Worm (Caenorhabditis elegans) whole organism, L3 larva: Measurements from ENCODE around the gene Y82E9BL.12.

Experiments
- R02D3.7 ChIP-seq: fragments of 150-350 bp; optimal IDR thresholded peaks from 2 replicates; lab custom pipeline; 2014; ENCODE audit warnings: missing biosample characterization, missing genetic modification characterization
- ZK546.5 ChIP-seq: sonication (generic microtip); optimal IDR thresholded peaks from 2 replicates; lab custom pipeline; 2017; ENCODE audit warnings: missing biosample characterization, missing genetic modification characterization
- aly-2 ChIP-seq: fragments of 150-350 bp; optimal IDR thresholded peaks from 2 replicates; lab custom pipeline; 2014; ENCODE audit warnings: missing biosample characterization, missing genetic modification characterization
- ceh-16 ChIP-seq: sonication (generic microtip); optimal IDR thresholded peaks from 2 replicates; lab custom pipeline; 2017; ENCODE audit warnings: missing biosample characterization, missing genetic modification characterization
- ceh-28 ChIP-seq: fragments of 150-350 bp; optimal IDR thresholded peaks from 2 replicates; lab custom pipeline; 2014; ENCODE audit warnings: missing biosample characterization, missing genetic modification reagents, missing genetic modification characterization
- ceh-82 ChIP-seq: fragments of 150-350 bp; optimal IDR thresholded peaks from 2 replicates; lab custom pipeline; 2014; ENCODE audit warnings: missing biosample characterization, missing genetic modification characterization
- ceh-9 ChIP-seq: sonication (generic microtip); optimal IDR thresholded peaks from 2 replicates; lab custom pipeline; 2018; ENCODE audit warnings: missing biosample characterization, missing genetic modification characterization
- daf-12 ChIP-seq: fragments of 150-350 bp; optimal IDR thresholded peaks from 2 replicates; lab custom pipeline; 2014; ENCODE audit warnings: missing biosample characterization, missing genetic modification reagents, missing genetic modification characterization
- egl-27 ChIP-seq: sonication (generic microtip); optimal IDR thresholded peaks from 4 replicates; lab custom pipeline; 2017; ENCODE audit warnings: missing biosample characterization, missing genetic modification reagents, missing genetic modification characterization
- elt-1 ChIP-seq: fragments of 150-350 bp; optimal IDR thresholded peaks from 2 replicates; lab custom pipeline; 2014; ENCODE audit warnings: missing biosample characterization, missing genetic modification characterization
- elt-2 ChIP-seq: sonication (generic microtip); optimal IDR thresholded peaks from 2 replicates; lab custom pipeline; 2016; ENCODE audit warnings: missing genetic modification reagents, mild to moderate bottlenecking, missing genetic modification characterization, missing compliant biosample characterization
- fkh-10 ChIP-seq: sonication (generic microtip); optimal IDR thresholded peaks from 2 replicates; lab custom pipeline; 2017; ENCODE audit warnings: missing biosample characterization, missing genetic modification reagents, missing genetic modification characterization
- fkh-2 ChIP-seq: fragments of 150-350 bp; optimal IDR thresholded peaks from 2 replicates; lab custom pipeline; 2014; ENCODE audit warnings: missing biosample characterization, missing genetic modification reagents, missing genetic modification characterization
- fos-1 ChIP-seq: fragments of 150-350 bp; optimal IDR thresholded peaks from 2 replicates; lab custom pipeline; 2014; ENCODE audit warnings: missing biosample characterization, missing genetic modification characterization
- jun-1 ChIP-seq: fragments of 150-350 bp; optimal IDR thresholded peaks from 2 replicates; lab custom pipeline; 2014; ENCODE audit warnings: missing biosample characterization, missing genetic modification reagents, missing genetic modification characterization
- lin-39 ChIP-seq: fragments of 150-350 bp; optimal IDR thresholded peaks from 2 replicates; lab custom pipeline; 2018; ENCODE audit warnings: missing biosample characterization, missing genetic modification reagents, missing genetic modification characterization
- mdl-1 ChIP-seq: fragments of 150-350 bp; optimal IDR thresholded peaks from 2 replicates; lab custom pipeline; 2014; ENCODE audit warnings: missing biosample characterization, missing genetic modification characterization
- mml-1 ChIP-seq: fragments of 150-350 bp; sonication (generic microtip); optimal IDR thresholded peaks from 3 replicates; lab custom pipeline; 2014; ENCODE audit warnings: missing biosample characterization, missing genetic modification characterization
- nhr-11 ChIP-seq: fragments of 150-350 bp; optimal IDR thresholded peaks from 2 replicates; lab custom pipeline; 2014; ENCODE audit warnings: missing biosample characterization, missing genetic modification characterization
- nhr-12 ChIP-seq: fragments of 150-350 bp; optimal IDR thresholded peaks from 2 replicates; lab custom pipeline; 2014; ENCODE audit warnings: missing biosample characterization, missing genetic modification characterization
- nhr-23 ChIP-seq: fragments of 150-350 bp; optimal IDR thresholded peaks from 2 replicates; lab custom pipeline; 2014; ENCODE audit warnings: missing biosample characterization, missing genetic modification reagents, missing genetic modification characterization
- nhr-237 ChIP-seq: fragments of 150-350 bp; optimal IDR thresholded peaks from 2 replicates; lab custom pipeline; 2014; ENCODE audit warnings: missing biosample characterization, missing genetic modification characterization
- nhr-28 ChIP-seq: fragments of 150-350 bp; optimal IDR thresholded peaks from 2 replicates; lab custom pipeline; 2014; ENCODE audit warnings: missing biosample characterization, missing genetic modification characterization
- nhr-67 ChIP-seq: fragments of 150-350 bp; optimal IDR thresholded peaks from 2 replicates; lab custom pipeline; 2014; ENCODE audit warnings: missing biosample characterization, missing genetic modification characterization
- nhr-76 ChIP-seq: fragments of 150-350 bp; sonication (generic microtip); optimal IDR thresholded peaks from 5 replicates; lab custom pipeline; 2014; ENCODE audit warnings: missing biosample characterization, missing genetic modification characterization
- nhr-77 ChIP-seq: fragments of 150-350 bp; optimal IDR thresholded peaks from 2 replicates; lab custom pipeline; 2014; ENCODE audit warnings: missing biosample characterization, missing genetic modification characterization
- pqm-1 ChIP-seq: fragments of 150-350 bp; optimal IDR thresholded peaks from 2 replicates; lab custom pipeline; 2017; ENCODE audit warnings: missing biosample characterization, missing genetic modification characterization, inconsistent platforms
- sea-2 ChIP-seq: fragments of 150-350 bp; sonication (generic microtip); optimal IDR thresholded peaks from 4 replicates; lab custom pipeline; 2014; ENCODE audit warnings: missing biosample characterization, missing genetic modification reagents, missing genetic modification characterization
- snpc-4 ChIP-seq: fragments of 150-350 bp; optimal IDR thresholded peaks from 2 replicates; lab custom pipeline; 2014; ENCODE audit warnings: missing biosample characterization, missing genetic modification characterization
- tbx-2 ChIP-seq: sonication (generic microtip); optimal IDR thresholded peaks from 2 replicates; lab custom pipeline; 2016; ENCODE audit warnings: mild to moderate bottlenecking, missing genetic modification characterization, missing compliant biosample characterization
- unc-39 ChIP-seq: sonication (generic microtip); optimal IDR thresholded peaks from 4 replicates; lab custom pipeline; 2017; ENCODE audit warnings: missing biosample characterization, missing genetic modification characterization
- unc-62 ChIP-seq: fragments of 150-350 bp; sonication (generic microtip); optimal IDR thresholded peaks from 4 replicates; lab custom pipeline; 2014; ENCODE audit warnings: missing biosample characterization, missing genetic modification reagents, missing genetic modification characterization
- zag-1 ChIP-seq: fragments of 150-350 bp; optimal IDR thresholded peaks from 2 replicates; lab custom pipeline; 2014; ENCODE audit warnings: missing biosample characterization, missing genetic modification characterization
- ztf-11 ChIP-seq: fragments of 150-350 bp; optimal IDR thresholded peaks from 2 replicates; lab custom pipeline; 2014; ENCODE audit warnings: missing biosample characterization, missing genetic modification characterization

Gene Y82E9BL.12

DNA sequence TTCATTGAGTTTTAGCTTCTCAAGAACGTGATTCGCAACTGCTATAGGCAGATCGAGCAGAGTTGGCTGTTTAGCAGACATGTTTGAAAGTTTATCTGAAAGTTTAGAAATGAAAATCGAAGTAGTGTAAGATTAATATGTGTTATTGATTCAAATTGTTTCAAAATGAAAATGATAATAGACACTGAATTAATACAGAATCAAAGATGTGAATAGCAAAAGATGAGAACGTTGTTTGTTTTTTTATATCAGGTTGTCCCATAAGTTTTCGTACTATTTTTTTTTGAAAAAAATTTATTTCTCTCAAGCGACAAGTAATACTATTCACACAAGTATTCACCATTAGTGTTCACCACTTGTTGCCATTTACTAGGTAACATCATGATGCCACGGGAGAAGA lies 15.9 kb upstream of the Y82E9BL.12 start, which contains the start of gene fbxa-36:
Gene fbxa-36 (minus strand): TSS at position 101 of the 400 bp plus-strand sequence.
- TF ChIP-seq nhr-77 (tag; lab: Kevin White, UChicago) (no peak), zag-1 (tag; lab: Kevin White, UChicago) (no peak), ceh-28 (tag; lab: Kevin White, UChicago) (no peak), ZK546.5 (no peak), nhr-67 (tag; lab: Kevin White, UChicago) (no peak), unc-39 (tag; lab: Kevin White, UChicago) (no peak), ceh-16 (tag; lab: Kevin White, UChicago) (no peak), mdl-1 (tag; lab: Kevin White, UChicago) (no peak), nhr-237 (no peak), snpc-4 (tag; lab: Kevin White, UChicago) (no peak), nhr-11 (tag; lab: Kevin White, UChicago) (no peak), fkh-10 (no peak), ceh-82 (tag; lab: Kevin White, UChicago) (no peak), fkh-2 (tag; lab: Kevin White, UChicago) (no peak), R02D3.7 (tag; lab: Kevin White, UChicago) (no peak), mml-1 (tag; lab: Kevin White, UChicago) (no peak), nhr-28 (tag; lab: Kevin White, UChicago) (no peak), nhr-12 (tag; lab: Kevin White, UChicago) (no peak), egl-27 (tag; lab: Kevin White, UChicago) (no peak)
- TF ChIP-seq, all 47 proteins: peak for 0

DNA sequence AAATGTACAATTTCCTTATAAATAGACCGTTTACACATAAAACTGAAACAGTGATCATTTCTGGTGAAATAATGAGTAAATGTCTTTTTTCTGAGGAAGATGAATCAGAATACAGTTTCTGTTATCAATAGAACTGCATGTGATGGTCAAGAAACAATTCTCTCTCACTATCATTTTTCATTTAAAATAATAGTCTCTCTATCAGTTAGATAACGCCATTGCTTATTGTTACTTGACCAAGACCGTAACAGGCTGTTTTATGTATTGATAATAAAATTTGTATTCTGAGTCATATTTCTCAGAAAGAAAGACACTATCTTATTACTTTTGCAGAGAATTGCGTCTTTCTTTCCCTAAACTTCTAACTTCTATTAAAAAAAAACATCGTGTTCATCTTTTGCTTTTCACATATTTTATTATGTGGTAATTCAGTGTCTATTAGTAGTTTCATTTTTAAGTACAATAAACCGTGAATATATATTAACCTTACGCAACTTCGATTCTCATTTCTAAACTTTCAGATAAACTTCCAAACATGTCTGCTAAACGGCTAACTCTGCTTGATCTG lies 13.8 kb upstream of the Y82E9BL.12 start, which contains the start of gene fbxa-35:
Gene fbxa-35 (plus strand): TSS at position 518 of the 568 bp plus-strand sequence.
- TF ChIP-seq elt-2: peak; percentile 63
- no peak for TF ChIP-seq elt-1 (tag; lab: Kevin White, UChicago)
- no peak for TF ChIP-seq fos-1 (tag; lab: Kevin White, UChicago)
- TF ChIP-seq pqm-1 (tag; lab: Kevin White, UChicago): peak; percentile 86

DNA sequence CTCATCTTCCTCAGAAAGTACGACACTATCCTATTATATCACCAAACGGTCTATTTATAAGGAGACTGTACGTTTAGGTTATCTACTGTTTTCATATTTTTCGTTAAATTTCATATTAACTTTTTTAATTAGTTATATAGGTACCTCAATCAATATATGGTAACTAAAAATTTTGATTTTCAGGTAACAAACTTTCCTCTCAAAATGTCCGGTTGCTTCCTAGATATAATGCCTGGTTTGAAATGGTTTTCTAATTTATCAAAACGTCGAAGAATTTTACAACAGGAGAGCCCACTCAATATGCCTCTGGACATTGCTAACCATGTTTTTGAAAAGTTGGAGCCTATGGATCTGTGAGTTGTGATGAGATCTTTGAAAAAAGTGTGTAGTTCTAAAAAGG lies 11.4 kb upstream of the Y82E9BL.12 start, which contains the start of gene fbxa-28:
Gene fbxa-28 (plus strand): TSS at position 301 of the 400 bp plus-strand sequence.
- no peak for TF ChIP-seq elt-2
- no peak for TF ChIP-seq ZK546.5
- no peak for TF ChIP-seq mml-1 (tag; lab: Kevin White, UChicago)
- no peak for TF ChIP-seq unc-62 (GFP tag; lab: Kevin White, UChicago)
- no peak for TF ChIP-seq sea-2
- no peak for TF ChIP-seq nhr-76 (tag; lab: Kevin White, UChicago)
- no peak for TF ChIP-seq nhr-67 (tag; lab: Kevin White, UChicago)
- TF ChIP-seq nhr-12 (tag; lab: Kevin White, UChicago): no peak

DNA sequence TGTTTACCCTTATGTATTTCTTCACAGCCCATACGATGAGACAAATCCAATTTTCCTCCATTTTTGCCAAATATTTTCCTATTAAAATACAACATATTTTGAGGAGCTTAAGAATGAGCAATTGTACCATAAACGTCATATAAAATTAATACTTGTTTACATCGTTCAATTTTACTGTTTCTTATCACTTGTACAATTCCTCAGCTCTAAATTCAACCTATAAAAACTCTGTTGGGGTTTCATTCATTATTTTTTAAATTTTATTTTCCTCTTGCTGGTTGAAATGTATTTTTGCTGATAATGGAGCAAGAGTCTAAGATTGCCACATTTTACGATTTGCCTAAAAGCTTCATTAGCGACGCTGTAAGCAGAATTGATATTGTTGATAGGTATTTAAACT lies 5.6 kb upstream of the Y82E9BL.12 start, which contains the start of gene fbxa-75:
Gene fbxa-75 (plus strand): TSS at position 301 of the 400 bp plus-strand sequence.
- no peak for TF ChIP-seq daf-12
- TF ChIP-seq elt-1 (tag; lab: Kevin White, UChicago): no peak
- TF ChIP-seq R02D3.7 (tag; lab: Kevin White, UChicago): no peak
- TF ChIP-seq jun-1 (tag; lab: Kevin White, UChicago): no peak
- TF ChIP-seq nhr-11 (tag; lab: Kevin White, UChicago): no peak
- no peak for TF ChIP-seq egl-27 (tag; lab: Kevin White, UChicago)
- TF ChIP-seq nhr-23: no peak
- no peak for TF ChIP-seq ceh-9 (tag; lab: Kevin White, UChicago)
- TF ChIP-seq nhr-237: no peak
- TF ChIP-seq sea-2: no peak
- TF ChIP-seq ztf-11 (tag; lab: Kevin White, UChicago): no peak
- no peak for TF ChIP-seq ZK546.5
- no peak for TF ChIP-seq lin-39
- TF ChIP-seq unc-62 (GFP tag; lab: Kevin White, UChicago): no peak
- no peak for TF ChIP-seq tbx-2 (tag; lab: Kevin White, UChicago)
- no peak for TF ChIP-seq aly-2
- TF ChIP-seq, all 47 proteins: peak for 0

DNA sequence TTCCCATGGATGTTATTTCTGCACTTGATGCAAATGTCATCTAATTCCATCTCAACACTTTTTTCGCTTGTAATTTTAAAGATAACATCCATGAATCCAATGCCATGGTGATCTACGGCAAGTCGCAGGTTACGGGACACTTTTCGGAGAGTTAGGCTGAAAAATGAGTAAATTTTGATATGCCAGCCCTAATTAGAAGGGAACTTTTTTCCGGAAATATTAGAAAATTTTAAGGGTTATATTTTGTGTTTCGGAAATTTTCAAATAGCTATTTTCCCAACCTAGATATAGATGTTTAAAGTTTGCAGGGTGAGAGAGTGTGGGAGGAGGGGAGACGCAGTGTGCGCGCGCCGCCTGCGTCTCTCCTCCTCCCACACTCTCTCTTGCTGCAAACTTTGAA lies 1.7 kb upstream of the Y82E9BL.12 start:
- TF ChIP-seq ceh-28 (tag; lab: Kevin White, UChicago): no peak
